Worm (Caenorhabditis elegans) whole organism, midembryonic: ENCODE measurements around the gene F21D5.7.
"Not testable (repeated sequence)": the region's sequence is repeated elsewhere in the genome, so short reads cannot be mapped to it uniquely, and the experiment has no call there.

ENCODE experiments used
- T22C8.4 ChIP-seq: fragments of 200-800 bp; sonication (Bioruptor generic); IDR thresholded peaks from 2 replicates; pipeline ENCODE4 v1.3.6; 2022; ENCODE audit warnings: missing genetic modification characterization, missing compliant biosample characterization
- cog-1 ChIP-seq: sonication (generic microtip); optimal IDR thresholded peaks from 2 replicates; lab custom pipeline; 2016; ENCODE audit warnings: missing genetic modification characterization, missing compliant biosample characterization
- flt-1 ChIP-seq: fragments of 200-800 bp; sonication (Bioruptor generic); IDR thresholded peaks from 2 replicates; pipeline ENCODE4 v1.3.6; 2022; ENCODE audit warnings: missing genetic modification characterization, missing compliant biosample characterization
- klf-2 ChIP-seq: fragments of 200-800 bp; sonication (Bioruptor generic); conservative IDR thresholded peaks from 2 replicates; pipeline ENCODE4 v1.3.6; 2022; ENCODE audit warnings: missing genetic modification reagents, missing genetic modification characterization, missing compliant biosample characterization
- med-1 ChIP-seq: sonication (generic microtip); optimal IDR thresholded peaks from 2 replicates; lab custom pipeline; 2017; ENCODE audit warnings: missing genetic modification characterization, mild to moderate bottlenecking, missing compliant biosample characterization, antibody characterized with exemption, missing genetic modification reagents; ENCODE audit not compliant: insufficient read depth
- ref-1 ChIP-seq: fragments of 200-800 bp; sonication (Bioruptor generic); conservative IDR thresholded peaks from 2 replicates; pipeline ENCODE4 v1.3.6; 2022; ENCODE audit warnings: missing genetic modification reagents, missing genetic modification characterization, missing compliant biosample characterization
- tab-1 ChIP-seq: fragments of 200-800 bp; sonication (Bioruptor generic); IDR thresholded peaks from 2 replicates; pipeline ENCODE4 v1.3.6; 2022; ENCODE audit warnings: missing genetic modification characterization, missing compliant biosample characterization
- ztf-23 ChIP-seq: fragments of 200-800 bp; sonication (Bioruptor generic); IDR thresholded peaks from 2 replicates; pipeline ENCODE4 v1.3.6; 2022; ENCODE audit warnings: missing genetic modification reagents, missing genetic modification characterization, missing compliant biosample characterization
- ztf-29 ChIP-seq: fragments of 200-800 bp; sonication (Bioruptor generic); IDR thresholded peaks from 2 replicates; pipeline ENCODE4 v1.3.6; 2022; ENCODE audit warnings: missing genetic modification reagents, missing genetic modification characterization, missing compliant biosample characterization

Gene F21D5.7

ce11 chrIV:8743654-8744332, at the start of gene F21D5.7:
TSS of gene F21D5.7 (minus strand) at chrIV:8743704.
- TF ChIP-seq T22C8.4 (GFP tag; lab: Robert Waterston, UW) (0 out of 2 replicates have a peak, but pooled peaks have one; percentile 34), tab-1 (GFP tag; lab: Robert Waterston, UW) (no peak)

DNA sequence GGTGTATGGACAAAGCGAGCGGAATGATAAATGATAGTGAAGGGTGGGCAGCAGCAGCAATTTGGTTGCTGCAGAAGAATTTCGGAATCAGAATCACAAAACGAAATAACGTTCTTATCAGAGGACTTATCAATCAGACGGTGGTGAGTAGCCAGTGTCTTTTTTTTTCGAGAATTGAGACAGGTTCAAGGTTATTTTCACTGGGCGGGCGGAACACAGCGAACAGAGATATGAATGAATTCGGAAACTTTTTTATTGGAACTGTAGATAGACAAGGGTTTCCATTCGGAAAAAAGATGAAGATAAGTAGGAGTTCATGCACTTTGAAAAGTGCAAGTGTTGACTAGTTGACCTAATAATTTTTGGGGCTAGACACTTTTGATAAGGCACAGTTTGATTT, 49.7 kb upstream of the F21D5.7 start:
- TF ChIP-seq ztf-29 (no peak), klf-2 (GFP tag; lab: Robert Waterston, UW) (no peak), ref-1 (GFP tag; lab: Robert Waterston, UW) (no peak), flt-1 (GFP tag; lab: Robert Waterston, UW) (no peak), T22C8.4 (GFP tag; lab: Robert Waterston, UW) (no peak), ztf-23 (GFP tag; lab: Robert Waterston, UW) (no peak), tab-1 (GFP tag; lab: Robert Waterston, UW) (no peak), med-1 (GFP tag; lab: Kevin White, UChicago) (no peak), cog-1 (tag; lab: Kevin White, UChicago) (no peak)

DNA sequence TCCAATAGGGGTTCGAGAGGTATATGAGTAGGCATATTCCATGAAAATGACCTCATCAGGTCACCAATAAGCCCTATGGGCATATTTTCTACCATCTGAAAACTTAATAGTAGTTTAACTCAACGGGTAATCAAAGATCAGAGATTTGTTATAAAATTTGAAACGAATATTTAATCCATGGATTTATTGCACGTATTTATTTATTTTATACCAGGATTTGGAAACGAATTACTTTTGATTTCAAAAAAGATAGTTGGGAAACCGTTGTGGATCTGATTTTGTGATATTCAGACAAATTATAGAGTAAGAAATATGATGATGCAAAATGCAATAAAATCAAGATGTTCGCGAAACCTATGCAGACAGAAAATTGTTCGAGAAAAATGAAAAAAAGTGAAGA, 49.3 kb upstream of the F21D5.7 start, which contains the start of gene C33D9.3:
Gene C33D9.3, minus strand, starts transcription at position 101 of the 400 bp plus-strand sequence.
- TF ChIP-seq klf-2 (GFP tag; lab: Robert Waterston, UW), result no peak
- TF ChIP-seq med-1 (GFP tag; lab: Kevin White, UChicago), result no peak
- TF ChIP-seq ztf-29, result no peak
- no peak for TF ChIP-seq ref-1 (GFP tag; lab: Robert Waterston, UW)
- TF ChIP-seq flt-1 (GFP tag; lab: Robert Waterston, UW), result no peak
- TF ChIP-seq T22C8.4 (GFP tag; lab: Robert Waterston, UW), result no peak
- no peak for TF ChIP-seq tab-1 (GFP tag; lab: Robert Waterston, UW)
- no peak for TF ChIP-seq cog-1 (tag; lab: Kevin White, UChicago)
- no peak for TF ChIP-seq ztf-23 (GFP tag; lab: Robert Waterston, UW)

ce11 chrIV:8790144-8790543, 46.6 kb upstream of the F21D5.7 start, which contains the start of gene sru-35:
TSS of gene sru-35 (minus strand) at chrIV:8790244.
- TF ChIP-seq cog-1 (tag; lab: Kevin White, UChicago) (no peak), ztf-23 (GFP tag; lab: Robert Waterston, UW) (no peak), med-1 (GFP tag; lab: Kevin White, UChicago) (no peak), ztf-29 (no peak), T22C8.4 (GFP tag; lab: Robert Waterston, UW) (no peak), klf-2 (GFP tag; lab: Robert Waterston, UW) (no peak), ref-1 (GFP tag; lab: Robert Waterston, UW) (no peak), tab-1 (GFP tag; lab: Robert Waterston, UW) (no peak), flt-1 (GFP tag; lab: Robert Waterston, UW) (no peak)

- TF ChIP-seq ztf-29; T22C8.4 (GFP tag; lab: Robert Waterston, UW); tab-1 (GFP tag; lab: Robert Waterston, UW): not testable (repeated sequence)
These were observed 44.5 kb upstream of the F21D5.7 start, which contains the start of gene C33D9.10 for ce11 chrIV:8788048-8788447. TSS of gene C33D9.10 (minus strand) at chrIV:8788148.

DNA sequence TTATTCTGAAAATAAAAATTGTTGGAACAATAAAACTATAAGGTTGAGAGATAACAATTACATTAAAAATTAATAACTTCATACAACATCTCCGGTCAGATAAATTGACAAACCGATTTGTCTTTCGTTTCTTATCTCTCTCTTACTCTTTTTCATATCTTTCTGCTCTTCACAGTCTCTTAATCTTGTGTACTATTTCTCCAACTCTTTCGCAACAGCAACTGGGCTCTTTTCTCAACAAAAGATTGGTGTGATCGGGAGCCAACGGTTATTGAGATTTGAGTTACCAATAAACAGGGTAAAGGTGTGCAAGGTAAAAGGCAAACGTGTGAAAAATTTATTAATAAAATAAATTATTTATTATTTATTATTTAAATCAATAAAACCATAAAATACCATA, 43.1 kb upstream of the F21D5.7 start, which contains the start of gene C33D9.8:
Gene C33D9.8, minus strand, starts transcription at position 99 of the 400 bp plus-strand sequence.
- TF ChIP-seq med-1 (GFP tag; lab: Kevin White, UChicago) (no peak), cog-1 (tag; lab: Kevin White, UChicago) (no peak), flt-1 (GFP tag; lab: Robert Waterston, UW) (no peak), tab-1 (GFP tag; lab: Robert Waterston, UW) (no peak), klf-2 (GFP tag; lab: Robert Waterston, UW) (no peak)

DNA sequence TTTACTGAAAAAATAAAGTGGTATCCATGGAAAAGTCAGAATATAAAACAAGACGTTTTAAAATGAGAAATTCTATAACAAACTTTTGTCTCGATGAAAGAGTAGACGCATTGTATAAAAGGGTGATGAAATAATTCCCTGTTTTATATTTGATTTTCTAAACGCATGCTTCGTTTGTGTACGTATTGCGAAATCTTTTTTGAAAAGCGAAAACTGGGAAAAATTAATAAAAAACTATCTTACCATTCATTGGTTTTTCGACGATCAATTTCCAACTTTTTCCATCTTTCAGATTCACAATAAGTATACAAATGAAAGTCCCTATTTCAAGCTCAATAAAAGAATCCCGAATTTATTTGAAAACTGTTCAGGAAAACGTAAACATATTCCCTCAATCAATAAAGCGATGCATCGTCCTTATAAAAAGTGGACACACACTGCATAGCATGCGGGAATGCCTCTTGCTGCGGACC, 41.4 kb upstream of the F21D5.7 start, which contains the start of gene C33D9.13:
Gene C33D9.13, minus strand, starts transcription at position 423 of the 473 bp plus-strand sequence.
- TF ChIP-seq ztf-29 (no peak), cog-1 (tag; lab: Kevin White, UChicago) (no peak), ztf-23 (GFP tag; lab: Robert Waterston, UW) (no peak), klf-2 (GFP tag; lab: Robert Waterston, UW) (no peak), med-1 (GFP tag; lab: Kevin White, UChicago) (no peak), flt-1 (GFP tag; lab: Robert Waterston, UW) (no peak), ref-1 (GFP tag; lab: Robert Waterston, UW) (no peak), T22C8.4 (GFP tag; lab: Robert Waterston, UW) (no peak), tab-1 (GFP tag; lab: Robert Waterston, UW) (no peak)

ce11 chrIV:8782172-8782571, 38.7 kb upstream of the F21D5.7 start:
- TF ChIP-seq ztf-29, result peak; percentile 92
- no peak for TF ChIP-seq med-1 (GFP tag; lab: Kevin White, UChicago)
- no peak for TF ChIP-seq ztf-23 (GFP tag; lab: Robert Waterston, UW)
- TF ChIP-seq klf-2 (GFP tag; lab: Robert Waterston, UW), result no peak
- no peak for TF ChIP-seq ref-1 (GFP tag; lab: Robert Waterston, UW)
- TF ChIP-seq flt-1 (GFP tag; lab: Robert Waterston, UW), result peak; percentile 73
- peak; percentile 93 for TF ChIP-seq cog-1 (tag; lab: Kevin White, UChicago)
- TF ChIP-seq tab-1 (GFP tag; lab: Robert Waterston, UW), result 0 out of 2 replicates have a peak, but pooled peaks have one; percentile 51
- no peak for TF ChIP-seq T22C8.4 (GFP tag; lab: Robert Waterston, UW)

ce11 chrIV:8778045-8778444, 34.5 kb upstream of the F21D5.7 start, which contains the start of gene C33D9.6:
TSS of gene C33D9.6 (minus strand) at chrIV:8778145.
- TF ChIP-seq tab-1 (GFP tag; lab: Robert Waterston, UW), result no peak
- TF ChIP-seq ztf-29, result no peak
- TF ChIP-seq ztf-23 (GFP tag; lab: Robert Waterston, UW), result no peak
- no peak for TF ChIP-seq med-1 (GFP tag; lab: Kevin White, UChicago)
- TF ChIP-seq klf-2 (GFP tag; lab: Robert Waterston, UW), result no peak
- TF ChIP-seq T22C8.4 (GFP tag; lab: Robert Waterston, UW), result no peak
- TF ChIP-seq ref-1 (GFP tag; lab: Robert Waterston, UW), result no peak
- no peak for TF ChIP-seq flt-1 (GFP tag; lab: Robert Waterston, UW)
- no peak for TF ChIP-seq cog-1 (tag; lab: Kevin White, UChicago)
